Fruit fly (Drosophila melanogaster) whole organism, pupa: ENCODE data around the gene fz.

ENCODE experiments used
- CG10348 ChIP-seq: fragments of 200-800 bp; sonication (Bioruptor generic); IDR thresholded peaks from 2 replicates; pipeline ENCODE4 v1.3.6; 2022; ENCODE audit warnings: missing biosample characterization, missing genetic modification characterization
- CG12605 ChIP-seq: fragments of 200-800 bp; sonication (Bioruptor generic); IDR thresholded peaks from 2 replicates; pipeline ENCODE4 v1.3.6; 2022; ENCODE audit warnings: missing biosample characterization, missing genetic modification characterization
- CG13204 ChIP-seq: fragments of 200-800 bp; sonication (Bioruptor generic); optimal IDR thresholded peaks from 2 replicates; lab custom pipeline; 2018; ENCODE audit warnings: missing biosample characterization, mild to moderate bottlenecking, missing genetic modification characterization, moderate library complexity
- CG14655 ChIP-seq: fragments of 200-800 bp; sonication (Bioruptor generic); optimal IDR thresholded peaks from 3 replicates; lab custom pipeline; 2017; ENCODE audit warnings: mild to moderate bottlenecking, missing biosample characterization, missing genetic modification reagents, missing genetic modification characterization
- CG15710 ChIP-seq: fragments of 200-800 bp; sonication (Bioruptor generic); optimal IDR thresholded peaks from 2 replicates; lab custom pipeline; 2018; ENCODE audit warnings: missing biosample characterization, mild to moderate bottlenecking, missing genetic modification characterization, moderate library complexity
- CG17806 ChIP-seq: fragments of 200-800 bp; sonication (Bioruptor generic); optimal IDR thresholded peaks from 2 replicates; lab custom pipeline; 2018; ENCODE audit warnings: missing biosample characterization, mild to moderate bottlenecking, missing genetic modification characterization, moderate library complexity
- CG32121 ChIP-seq: fragments of 200-800 bp; sonication (Bioruptor generic); IDR thresholded peaks from 2 replicates; pipeline ENCODE4 v1.3.6; 2022; ENCODE audit warnings: missing biosample characterization, missing genetic modification characterization
- CG34367 ChIP-seq: fragments of 200-800 bp; sonication (Bioruptor generic); optimal IDR thresholded peaks from 2 replicates; lab custom pipeline; 2018; ENCODE audit warnings: missing biosample characterization, mild to moderate bottlenecking, missing genetic modification characterization
- CG4496 ChIP-seq: fragments of 200-800 bp; sonication (Bioruptor generic); IDR thresholded peaks from 3 replicates; pipeline ENCODE4 v1.3.6; 2022; ENCODE audit warnings: missing biosample characterization, missing genetic modification characterization
- CG8159 ChIP-seq: fragments of 200-800 bp; sonication (Bioruptor generic); optimal IDR thresholded peaks from 3 replicates; lab custom pipeline; 2018; ENCODE audit warnings: missing biosample characterization, mild to moderate bottlenecking, missing genetic modification characterization, moderate library complexity
- CG8301 ChIP-seq: fragments of 200-800 bp; sonication (Bioruptor generic); optimal IDR thresholded peaks from 2 replicates; lab custom pipeline; 2018; ENCODE audit warnings: missing biosample characterization, mild to moderate bottlenecking, missing genetic modification characterization
- CG9948 ChIP-seq: fragments of 200-800 bp; sonication (Bioruptor generic); optimal IDR thresholded peaks from 2 replicates; lab custom pipeline; 2018; ENCODE audit warnings: missing biosample characterization, mild to moderate bottlenecking, missing genetic modification characterization, moderate library complexity
- D1 ChIP-seq: fragments of 200-800 bp; sonication (Bioruptor generic); optimal IDR thresholded peaks from 2 replicates; lab custom pipeline; 2018; ENCODE audit warnings: missing biosample characterization, mild to moderate bottlenecking, missing genetic modification characterization, moderate library complexity
- EcR ChIP-seq: fragments of 200-800 bp; sonication (Bioruptor generic); optimal IDR thresholded peaks from 3 replicates; lab custom pipeline; 2019; ENCODE audit warnings: missing biosample characterization, missing genetic modification characterization, mild to moderate bottlenecking, moderate library complexity, missing genetic modification reagents
- Ets98B ChIP-seq: fragments of 200-800 bp; sonication (Bioruptor generic); IDR thresholded peaks from 2 replicates; pipeline ENCODE4 v1.3.6; 2022; ENCODE audit warnings: missing biosample characterization, missing genetic modification characterization
- Pif1A ChIP-seq: fragments of 200-800 bp; sonication (Bioruptor generic); optimal IDR thresholded peaks from 3 replicates; lab custom pipeline; 2016; ENCODE audit warnings: missing biosample characterization, missing genetic modification characterization
- Pif1B ChIP-seq: fragments of 200-800 bp; sonication (Bioruptor generic); optimal IDR thresholded peaks from 3 replicates; lab custom pipeline; 2016; ENCODE audit warnings: missing biosample characterization, missing genetic modification characterization
- Snoo ChIP-seq: fragments of 200-800 bp; sonication (Bioruptor generic); optimal IDR thresholded peaks from 3 replicates; lab custom pipeline; 2017; ENCODE audit warnings: missing biosample characterization, mild to moderate bottlenecking, missing genetic modification characterization, inconsistent platforms
- fd96Ca ChIP-seq: fragments of 200-800 bp; sonication (Bioruptor generic); IDR thresholded peaks from 3 replicates; pipeline ENCODE4 v1.3.6; 2022; ENCODE audit warnings: missing biosample characterization, missing genetic modification characterization
- gl ChIP-seq: fragments of 200-800 bp; sonication (Bioruptor generic); optimal IDR thresholded peaks from 2 replicates; lab custom pipeline; 2018; ENCODE audit warnings: missing biosample characterization, mild to moderate bottlenecking, missing genetic modification characterization
- rn ChIP-seq: fragments of 200-800 bp; sonication (Bioruptor generic); IDR thresholded peaks from 2 replicates; pipeline ENCODE4 v1.3.6; 2022; ENCODE audit warnings: missing biosample characterization, missing genetic modification characterization

Gene fz

dm6 chr3L:14353161-14353560, 79.0 kb downstream of the fz start:
- peak; percentile 35 for TF ChIP-seq CG34367 (tag; lab: Kevin White, UChicago)
- no peak for TF ChIP-seq CG32121 (GFP tag; lab: Robert Waterston, UW)
- TF ChIP-seq Pif1B (GFP tag; lab: Kevin White, UChicago): peak; percentile 34
- peak; percentile 52 for TF ChIP-seq CG17806 (tag; lab: Kevin White, UChicago)
- peak; percentile 31 for TF ChIP-seq Pif1A (GFP tag; lab: Kevin White, UChicago)
- no peak for TF ChIP-seq Ets98B (GFP tag; lab: Robert Waterston, UW)
- TF ChIP-seq CG12605 (GFP tag; lab: Robert Waterston, UW): no peak
- TF ChIP-seq CG9948 (tag; lab: Kevin White, UChicago): peak; percentile 62
- TF ChIP-seq CG8159: peak; percentile 56
- peak; percentile 54 for TF ChIP-seq CG8301 (tag; lab: Kevin White, UChicago)
- TF ChIP-seq CG10348 (GFP tag; lab: Robert Waterston, UW): no peak
- peak; percentile 52 for TF ChIP-seq CG15710 (tag; lab: Kevin White, UChicago)
- no peak for TF ChIP-seq gl (tag; lab: Kevin White, UChicago)
- TF ChIP-seq CG13204 (GFP tag; lab: Kevin White, UChicago): no peak
- TF ChIP-seq Snoo (tag; lab: Kevin White, UChicago): peak; percentile 32
- peak; percentile 61 for TF ChIP-seq CG14655
- peak; percentile 8 for TF ChIP-seq D1 (tag; lab: Kevin White, UChicago)
- TF ChIP-seq rn (GFP tag; lab: Robert Waterston, UW): no peak
- 0 out of 3 replicates have a peak, but pooled peaks have one; percentile 19 for TF ChIP-seq CG4496 (GFP tag; lab: Robert Waterston, UW)
- TF ChIP-seq EcR: no peak
- TF ChIP-seq fd96Ca (GFP tag; lab: Robert Waterston, UW): no peak

dm6 chr3L:14354285-14355092, 80.3 kb downstream of the fz start:
- TF ChIP-seq CG8301 (tag; lab: Kevin White, UChicago): peak; percentile 15
- no peak for TF ChIP-seq CG9948 (tag; lab: Kevin White, UChicago)
- peak; percentile 4 for TF ChIP-seq Pif1A (GFP tag; lab: Kevin White, UChicago)
- peak; percentile 47 for TF ChIP-seq CG14655
- TF ChIP-seq, all 21 proteins: peak for 3

dm6 chr3L:14356507-14357291, 82.6 kb downstream of the fz start:
- TF ChIP-seq CG8159 (peak; percentile 1), CG15710 (tag; lab: Kevin White, UChicago) (peak; percentile 15), fd96Ca (GFP tag; lab: Robert Waterston, UW) (no peak), D1 (tag; lab: Kevin White, UChicago) (no peak), CG9948 (tag; lab: Kevin White, UChicago) (peak; percentile 29), CG34367 (tag; lab: Kevin White, UChicago) (no peak), CG14655 (peak; percentile 17), CG10348 (GFP tag; lab: Robert Waterston, UW) (no peak), CG8301 (tag; lab: Kevin White, UChicago) (peak; percentile 2)
- TF ChIP-seq, all 21 proteins: peak for 5

dm6 chr3L:14358899-14359298, 84.8 kb downstream of the fz start:
- TF ChIP-seq rn (GFP tag; lab: Robert Waterston, UW) (no peak), Ets98B (GFP tag; lab: Robert Waterston, UW) (no peak), CG8159 (no peak), CG4496 (GFP tag; lab: Robert Waterston, UW) (no peak)

dm6 chr3L:14359815-14360719, 85.9 kb downstream of the fz start:
- TF ChIP-seq rn (GFP tag; lab: Robert Waterston, UW) (no peak), CG8301 (tag; lab: Kevin White, UChicago) (peak; percentile 36), CG17806 (tag; lab: Kevin White, UChicago) (no peak), Snoo (tag; lab: Kevin White, UChicago) (no peak), EcR (no peak), CG12605 (GFP tag; lab: Robert Waterston, UW) (no peak), fd96Ca (GFP tag; lab: Robert Waterston, UW) (0 out of 3 replicates have a peak, but pooled peaks have one; percentile 24), gl (tag; lab: Kevin White, UChicago) (no peak), CG8159 (peak; percentile 62), CG4496 (GFP tag; lab: Robert Waterston, UW) (0 out of 3 replicates have a peak, but pooled peaks have one; percentile 20), CG32121 (GFP tag; lab: Robert Waterston, UW) (no peak), CG10348 (GFP tag; lab: Robert Waterston, UW) (no peak), Pif1A (GFP tag; lab: Kevin White, UChicago) (no peak), CG15710 (tag; lab: Kevin White, UChicago) (no peak), Pif1B (GFP tag; lab: Kevin White, UChicago) (no peak), Ets98B (GFP tag; lab: Robert Waterston, UW) (no peak), CG13204 (GFP tag; lab: Kevin White, UChicago) (no peak), CG14655 (peak; percentile 49), CG34367 (tag; lab: Kevin White, UChicago) (no peak), CG9948 (tag; lab: Kevin White, UChicago) (peak; percentile 54), D1 (tag; lab: Kevin White, UChicago) (no peak)
